Worm (Caenorhabditis elegans) whole organism, L4 larva: ENCODE data around the gene sdz-6.

Experiments
- hlh-11 ChIP-seq: fragments of 200-800 bp; sonication (Bioruptor generic); optimal IDR thresholded peaks from 2 replicates; lab custom pipeline; 2018; ENCODE audit warnings: mild to moderate bottlenecking, missing genetic modification characterization, missing compliant biosample characterization
- hmg-1.1 ChIP-seq: fragments of 200-800 bp; sonication (Bioruptor generic); IDR thresholded peaks from 2 replicates; pipeline ENCODE4 v1.3.6; 2022; ENCODE audit warnings: missing genetic modification reagents, missing genetic modification characterization, missing compliant biosample characterization
- mdt-29 ChIP-seq: fragments of 200-800 bp; sonication (Bioruptor generic); IDR thresholded peaks from 2 replicates; pipeline ENCODE4 v1.3.6; 2022; ENCODE audit warnings: missing genetic modification reagents, missing genetic modification characterization, missing compliant biosample characterization
- nhr-237 ChIP-seq: sonication (generic microtip); optimal IDR thresholded peaks from 2 replicates; lab custom pipeline; 2017; ENCODE audit warnings: missing biosample characterization, missing genetic modification characterization
- nhr-77 ChIP-seq: fragments of 150-350 bp; optimal IDR thresholded peaks from 2 replicates; lab custom pipeline; 2014; ENCODE audit warnings: missing biosample characterization, missing genetic modification characterization

DNA sequence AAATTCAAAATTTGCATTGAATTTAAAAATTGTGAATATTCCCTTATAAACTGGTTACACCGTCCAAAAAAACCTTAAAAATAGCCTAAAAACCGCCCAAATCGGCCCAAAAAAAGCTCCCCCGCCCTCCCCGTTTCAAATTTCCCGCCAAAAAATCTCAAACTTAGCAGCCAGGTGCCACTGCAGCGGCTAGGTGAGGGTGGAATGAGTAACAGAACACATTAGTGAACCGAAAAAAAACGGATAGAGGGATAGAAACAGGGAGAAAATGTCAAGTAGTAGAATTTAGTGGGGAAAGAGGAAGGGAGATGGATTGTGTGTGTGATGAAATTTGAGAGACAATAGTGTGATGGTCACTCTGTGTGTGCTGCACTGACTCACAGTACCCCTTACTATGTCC is 31.5 kb downstream of the sdz-6 start:
- no peak for TF ChIP-seq hlh-11 (tag; lab: Kevin White, UChicago)
- TF ChIP-seq hmg-1.1 (GFP tag; lab: Robert Waterston, UW) = no peak
- no peak for TF ChIP-seq mdt-29
- no peak for TF ChIP-seq nhr-237 (tag; lab: Kevin White, UChicago)
- no peak for TF ChIP-seq nhr-77 (tag; lab: Kevin White, UChicago)
